Worm (Caenorhabditis elegans) whole organism, young adult: ENCODE results near the gene F59G1.8.

Experiments used
- ceh-27 ChIP-seq: fragments of 200-800 bp; sonication (Bioruptor generic); optimal IDR thresholded peaks from 2 replicates; lab custom pipeline; 2018; ENCODE audit warnings: mild to moderate bottlenecking, missing genetic modification characterization, moderate library complexity, missing compliant biosample characterization
- dpff-1 ChIP-seq: sonication (generic microtip); optimal IDR thresholded peaks from 2 replicates; lab custom pipeline; 2017; ENCODE audit warnings: mild to moderate bottlenecking, missing genetic modification characterization, missing compliant biosample characterization
- lin-35 ChIP-seq, 3 experiments: fragments of 150-350 bp in 2 of 3; sonication (generic microtip) in 1 of 3; optimal IDR thresholded peaks; 2 replicates each; lab custom pipeline; 2014 to 2018; ENCODE audit warnings: missing biosample characterization in 3 of 3, missing genetic modification characterization in 3 of 3, missing genetic modification reagents in 3 of 3
- nfyb-1 ChIP-seq: fragments of 200-800 bp; sonication (Bioruptor generic); IDR thresholded peaks from 2 replicates; pipeline ENCODE4 v1.3.6; 2022; ENCODE audit warnings: missing genetic modification reagents, missing genetic modification characterization, missing compliant biosample characterization
- nhr-27 ChIP-seq: fragments of 200-800 bp; sonication (Bioruptor generic); optimal IDR thresholded peaks from 2 replicates; lab custom pipeline; 2018; ENCODE audit warnings: mild to moderate bottlenecking, missing genetic modification characterization, moderate library complexity, missing compliant biosample characterization
- pha-4 ChIP-seq: fragments of 150-350 bp; sonication (generic microtip); optimal IDR thresholded peaks from 2 replicates; lab custom pipeline; 2014; ENCODE audit warnings: missing biosample characterization, missing genetic modification reagents, missing genetic modification characterization
- snpc-3.4 ChIP-seq: sonication (generic microtip); optimal IDR thresholded peaks from 2 replicates; lab custom pipeline; 2017; ENCODE audit warnings: missing genetic modification characterization, mild to moderate bottlenecking, missing compliant biosample characterization, antibody characterized with exemption, moderate library complexity, missing genotype, missing genetic modification reagents
- unc-62 ChIP-seq: fragments of 150-350 bp; optimal IDR thresholded peaks from 2 replicates; lab custom pipeline; 2014; ENCODE audit warnings: missing biosample characterization, missing genetic modification reagents, missing genetic modification characterization

- TF ChIP-seq pha-4 (no peak), unc-62 (GFP tag; lab: Kevin White, UChicago) (no peak), dpff-1 (tag; lab: Kevin White, UChicago) (no peak), lin-35 (GFP tag; optimal IDR thresholded peaks at IDR 0.05; lab: Kevin White, UChicago) (no peak), ceh-27 (GFP tag; lab: Kevin White, UChicago) (no peak), snpc-3.4 (tag; lab: Kevin White, UChicago) (no peak), nfyb-1 (GFP tag; lab: Robert Waterston, UW) (no peak), nhr-27 (tag; lab: Kevin White, UChicago) (no peak)
Observed at ce11 chrII:5931109-5931508, 24.7 kb downstream of the F59G1.8 start.
